Fruit fly (Drosophila melanogaster) whole organism, embryonic: Measurements from ENCODE around the gene Pif1A.

ENCODE experiments used
- CG1024 ChIP-seq: fragments of 200-800 bp; sonication (Bioruptor generic); IDR thresholded peaks from 2 replicates; pipeline ENCODE4 v1.3.6; 2022; ENCODE audit warnings: missing biosample characterization, missing genetic modification characterization
- CG10366 ChIP-seq: fragments of 200-800 bp; sonication (Bioruptor generic); IDR thresholded peaks from 2 replicates; pipeline ENCODE4 v1.3.6; 2022; ENCODE audit warnings: missing biosample characterization, missing genetic modification characterization
- CG10654 ChIP-seq: fragments of 200-800 bp; sonication (Bioruptor generic); optimal IDR thresholded peaks from 2 replicates; lab custom pipeline; 2016; ENCODE audit warnings: missing biosample characterization, missing genetic modification characterization
- CG18011 ChIP-seq: fragments of 200-800 bp; sonication (Bioruptor generic); optimal IDR thresholded peaks from 2 replicates; lab custom pipeline; 2017; ENCODE audit warnings: missing biosample characterization, missing genetic modification characterization, mild to moderate bottlenecking, moderate library complexity, missing genotype
- CG18599 ChIP-seq: fragments of 200-800 bp; sonication (Bioruptor generic); optimal IDR thresholded peaks from 3 replicates; lab custom pipeline; 2017; ENCODE audit warnings: missing biosample characterization, missing genetic modification characterization, mild to moderate bottlenecking, moderate library complexity, missing genetic modification reagents
- CG30403 ChIP-seq: fragments of 200-800 bp; sonication (Bioruptor generic); optimal IDR thresholded peaks from 3 replicates; lab custom pipeline; 2016; ENCODE audit warnings: missing biosample characterization, missing genetic modification characterization
- CG34376 ChIP-seq: fragments of 200-800 bp; sonication (Bioruptor generic); optimal IDR thresholded peaks from 2 replicates; lab custom pipeline; 2018; ENCODE audit warnings: missing biosample characterization, mild to moderate bottlenecking, missing genetic modification characterization
- CG4282 ChIP-seq: fragments of 200-800 bp; sonication (Bioruptor generic); optimal IDR thresholded peaks from 2 replicates; lab custom pipeline; 2016; ENCODE audit warnings: missing biosample characterization, missing genetic modification characterization
- CG4707 ChIP-seq: fragments of 200-800 bp; sonication (Bioruptor generic); optimal IDR thresholded peaks from 2 replicates; lab custom pipeline; 2018; ENCODE audit warnings: missing biosample characterization, mild to moderate bottlenecking, missing genetic modification characterization, moderate library complexity
- CG6683 ChIP-seq: fragments of 200-800 bp; sonication (Bioruptor generic); optimal IDR thresholded peaks from 2 replicates; lab custom pipeline; 2017; ENCODE audit warnings: missing biosample characterization, mild to moderate bottlenecking, missing genetic modification characterization, missing genetic modification reagents
- CG7271 ChIP-seq: fragments of 200-800 bp; sonication (Bioruptor generic); optimal IDR thresholded peaks from 2 replicates; lab custom pipeline; 2018; ENCODE audit warnings: missing biosample characterization, mild to moderate bottlenecking, missing genetic modification characterization, moderate library complexity
- CG7839 ChIP-seq: fragments of 200-800 bp; sonication (Bioruptor generic); optimal IDR thresholded peaks from 3 replicates; lab custom pipeline; 2018; ENCODE audit warnings: missing biosample characterization, mild to moderate bottlenecking, missing genetic modification characterization, moderate library complexity
- CG8290 ChIP-seq, 3 experiments: fragments of 200-800 bp; sonication (Bioruptor generic); optimal IDR thresholded peaks; 2 replicates each; lab custom pipeline; 2016 to 2019; ENCODE audit warnings: missing biosample characterization in 3 of 3, missing genetic modification characterization in 3 of 3, mild to moderate bottlenecking in 2 of 3, moderate library complexity in 1 of 3
- CG9797 ChIP-seq: fragments of 200-800 bp; sonication (Bioruptor generic); optimal IDR thresholded peaks from 3 replicates; lab custom pipeline; 2018; ENCODE audit warnings: missing biosample characterization, mild to moderate bottlenecking, missing genetic modification characterization
- D ChIP-seq, 2 experiments: fragments of 200-800 bp in 1 of 2; fragments of >200 bp in 1 of 2; sonication (Bioruptor generic) in 1 of 2; optimal IDR thresholded peaks; 2 replicates in 1 of 2; 3 replicates in 1 of 2; lab custom pipeline; 2017; ENCODE audit warnings: mild to moderate bottlenecking in 1 of 2, missing biosample characterization in 1 of 2, missing genetic modification characterization in 1 of 2, missing genetic modification reagents in 1 of 2
- Dad ChIP-seq: fragments of 200-800 bp; sonication (Bioruptor generic); optimal IDR thresholded peaks from 3 replicates; lab custom pipeline; 2016; ENCODE audit warnings: missing biosample characterization, missing genetic modification characterization
- Dek ChIP-seq: fragments of 200-800 bp; sonication (Bioruptor generic); optimal IDR thresholded peaks from 3 replicates; lab custom pipeline; 2019; ENCODE audit warnings: missing biosample characterization, mild to moderate bottlenecking, missing genetic modification characterization, moderate library complexity
- HLH54F ChIP-seq: fragments of 200-800 bp; sonication (Bioruptor generic); optimal IDR thresholded peaks from 3 replicates; lab custom pipeline; 2016; ENCODE audit warnings: missing biosample characterization, missing genetic modification characterization
- MTF-1 ChIP-seq: fragments of 200-800 bp; sonication (Bioruptor generic); optimal IDR thresholded peaks from 2 replicates; lab custom pipeline; 2018; ENCODE audit warnings: missing biosample characterization, mild to moderate bottlenecking, missing genetic modification characterization, borderline replicate concordance
- Mad ChIP-seq: fragments of 200-800 bp; sonication (Bioruptor generic); optimal IDR thresholded peaks from 2 replicates; lab custom pipeline; 2016; ENCODE audit warnings: missing biosample characterization, missing genetic modification characterization
- Meics ChIP-seq: fragments of 200-800 bp; sonication (Bioruptor generic); optimal IDR thresholded peaks from 2 replicates; lab custom pipeline; 2017; ENCODE audit warnings: missing biosample characterization, mild to moderate bottlenecking, missing genetic modification characterization
- NC2β ChIP-seq: fragments of 200-800 bp; sonication (Bioruptor generic); optimal IDR thresholded peaks from 2 replicates; lab custom pipeline; 2016; ENCODE audit warnings: missing biosample characterization, missing genetic modification characterization
- Stat92E ChIP-seq, 3 experiments: fragments of >200 bp in 2 of 3; fragments of 200-800 bp in 1 of 3; sonication (Bioruptor generic) in 1 of 3; optimal IDR thresholded peaks; 2 replicates each; lab custom pipeline; 2017 to 2019; ENCODE audit warnings: missing biosample characterization in 3 of 3, missing genetic modification characterization in 3 of 3, mild to moderate bottlenecking in 1 of 3, moderate library complexity in 1 of 3
- Xbp1 ChIP-seq: fragments of 200-800 bp; sonication (Bioruptor generic); optimal IDR thresholded peaks from 3 replicates; lab custom pipeline; 2016; ENCODE audit warnings: missing biosample characterization, mild to moderate bottlenecking, missing genetic modification characterization
- abd-A ChIP-seq: fragments of 200-800 bp; sonication (Bioruptor generic); optimal IDR thresholded peaks from 3 replicates; lab custom pipeline; 2019; ENCODE audit warnings: missing biosample characterization, mild to moderate bottlenecking, missing genetic modification characterization, moderate library complexity
- ac ChIP-seq: fragments of 200-800 bp; sonication (Bioruptor generic); optimal IDR thresholded peaks from 3 replicates; lab custom pipeline; 2017; ENCODE audit warnings: missing biosample characterization, mild to moderate bottlenecking, missing genetic modification characterization
- ap ChIP-seq: fragments of 200-800 bp; sonication (Bioruptor generic); IDR thresholded peaks from 2 replicates; pipeline ENCODE4 v1.3.6; 2022; ENCODE audit warnings: missing biosample characterization, missing genetic modification characterization
- bbx ChIP-seq: fragments of 200-800 bp; sonication (Bioruptor generic); IDR thresholded peaks from 2 replicates; pipeline ENCODE4 v1.3.6; 2022; ENCODE audit warnings: missing biosample characterization, missing genetic modification characterization; ENCODE audit not compliant: partially characterized antibody
- chinmo ChIP-seq: fragments of 200-800 bp; sonication (Bioruptor generic); IDR thresholded peaks from 4 replicates; pipeline ENCODE4 v1.3.6; 2022; ENCODE audit warnings: missing biosample characterization, missing genetic modification characterization; ENCODE audit not compliant: partially characterized antibody
- esg ChIP-seq: fragments of 200-800 bp; sonication (Bioruptor generic); conservative IDR thresholded peaks from 2 replicates; pipeline ENCODE4 v1.3.6; 2022; ENCODE audit warnings: missing biosample characterization, missing genetic modification characterization
- eyg ChIP-seq: fragments of 200-800 bp; sonication (Bioruptor generic); optimal IDR thresholded peaks from 3 replicates; lab custom pipeline; 2016; ENCODE audit warnings: missing biosample characterization, missing genetic modification characterization
- gem ChIP-seq: fragments of 200-800 bp; sonication (Bioruptor generic); optimal IDR thresholded peaks from 2 replicates; lab custom pipeline; 2019; ENCODE audit warnings: missing biosample characterization, mild to moderate bottlenecking, missing genetic modification characterization, moderate library complexity
- insv ChIP-seq, 2 experiments: fragments of 200-800 bp; sonication (Bioruptor generic); optimal IDR thresholded peaks; 3 replicates each; lab custom pipeline; 2016 to 2018; ENCODE audit warnings: missing biosample characterization in 2 of 2, missing genetic modification characterization in 2 of 2
- inv ChIP-seq: fragments of 200-800 bp; sonication (Bioruptor generic); IDR thresholded peaks from 2 replicates; pipeline ENCODE4 v1.3.6; 2022; ENCODE audit warnings: missing biosample characterization, missing genetic modification characterization; ENCODE audit not compliant: partially characterized antibody
- kah ChIP-seq: fragments of 200-800 bp; sonication (Bioruptor generic); optimal IDR thresholded peaks from 2 replicates; lab custom pipeline; 2018; ENCODE audit warnings: missing biosample characterization, mild to moderate bottlenecking, missing genetic modification characterization
- ken ChIP-seq: fragments of 200-800 bp; sonication (Bioruptor generic); IDR thresholded peaks from 3 replicates; pipeline ENCODE4 v1.3.6; 2022; ENCODE audit warnings: missing biosample characterization, missing genetic modification characterization
- lab ChIP-seq: fragments of 200-800 bp; sonication (Bioruptor generic); optimal IDR thresholded peaks from 3 replicates; lab custom pipeline; 2017; ENCODE audit warnings: missing biosample characterization, missing genetic modification characterization, mild to moderate bottlenecking, moderate library complexity, missing genetic modification reagents
- mam ChIP-seq: fragments of 200-800 bp; sonication (Bioruptor generic); optimal IDR thresholded peaks from 3 replicates; lab custom pipeline; 2016; ENCODE audit warnings: missing biosample characterization, missing genetic modification characterization
- mld ChIP-seq: fragments of 200-800 bp; sonication (Bioruptor generic); IDR thresholded peaks from 3 replicates; pipeline ENCODE4 v1.3.6; 2022; ENCODE audit warnings: missing biosample characterization, missing genetic modification characterization; ENCODE audit not compliant: partially characterized antibody
- nerfin-1 ChIP-seq: fragments of 200-800 bp; sonication (Bioruptor generic); optimal IDR thresholded peaks from 3 replicates; lab custom pipeline; 2019; ENCODE audit warnings: missing biosample characterization, mild to moderate bottlenecking, missing genetic modification characterization, moderate library complexity
- odd ChIP-seq: fragments of 200-800 bp; sonication (Bioruptor generic); optimal IDR thresholded peaks from 2 replicates; lab custom pipeline; 2017; ENCODE audit warnings: missing biosample characterization, mild to moderate bottlenecking, missing genetic modification characterization
- pfk ChIP-seq: fragments of 200-800 bp; sonication (Bioruptor generic); optimal IDR thresholded peaks from 2 replicates; lab custom pipeline; 2018; ENCODE audit warnings: missing biosample characterization, mild to moderate bottlenecking, missing genetic modification characterization, moderate library complexity
- prd ChIP-seq, 3 experiments: fragments of >200 bp in 2 of 3; fragments of 200-800 bp in 1 of 3; sonication (Bioruptor generic) in 1 of 3; optimal IDR thresholded peaks in 2 of 3; IDR thresholded peaks in 1 of 3; 2 replicates in 2 of 3; 3 replicates in 1 of 3; pipeline versions ENCODE4 v1.3.6 to Lab custom; 2017 to 2022; ENCODE audit warnings: missing biosample characterization in 1 of 3, missing genetic modification characterization in 1 of 3
- so ChIP-seq: fragments of 200-800 bp; sonication (Bioruptor generic); IDR thresholded peaks from 3 replicates; pipeline ENCODE4 v1.3.6; 2022; ENCODE audit warnings: missing biosample characterization, missing genetic modification characterization
- sug ChIP-seq: fragments of 200-800 bp; optimal IDR thresholded peaks from 2 replicates; lab custom pipeline; 2019; ENCODE audit warnings: missing biosample characterization, mild to moderate bottlenecking, missing genetic modification characterization, moderate library complexity
- tgo ChIP-seq: fragments of 200-800 bp; sonication (Bioruptor generic); IDR thresholded peaks from 3 replicates; pipeline ENCODE4 v1.3.6; 2022; ENCODE audit warnings: missing biosample characterization, missing genetic modification characterization
- zfh1 ChIP-seq: fragments of 200-800 bp; sonication (Bioruptor generic); IDR thresholded peaks from 3 replicates; pipeline ENCODE4 v1.3.6; 2022; ENCODE audit warnings: missing biosample characterization, missing genetic modification characterization

The Pif1A gene

dm6 chr3R:8820428-8820912, 19.5 kb upstream of the Pif1A start, which contains the start of gene aqz (continued):
- TF ChIP-seq Meics, result peak; percentile 33
- peak; percentile 68 for TF ChIP-seq Mad (GFP tag; lab: Kevin White, UChicago)
- TF ChIP-seq ap (GFP tag; lab: Robert Waterston, UW), result no peak
- TF ChIP-seq kah (GFP tag; lab: Kevin White, UChicago), result peak; percentile 68
- peak; percentile 87 for TF ChIP-seq CG9797
- TF ChIP-seq CG30403 (GFP tag; lab: Kevin White, UChicago), result peak; percentile 63
- peak; percentile 38 for TF ChIP-seq gem (tag; lab: Kevin White, UChicago)
- TF ChIP-seq CG34376 (GFP tag; lab: Kevin White, UChicago), result peak; percentile 91
- TF ChIP-seq CG18011 (GFP tag; lab: Kevin White, UChicago), result peak; percentile 30
- no peak for TF ChIP-seq D (optimal IDR thresholded peaks at IDR 0.05; lab: Kevin White, UChicago)
- TF ChIP-seq D (GFP tag; optimal IDR thresholded peaks at IDR 0.05; lab: Kevin White, UChicago), result peak; percentile 4
- peak; percentile 44; the same call in 1 of the 2 replicates for TF ChIP-seq inv (GFP tag; lab: Robert Waterston, UW)
- peak; percentile 79 for TF ChIP-seq ken (GFP tag; lab: Robert Waterston, UW)
- peak in 1 of 2 experiments; percentile 64 for TF ChIP-seq insv (GFP tag; optimal IDR thresholded peaks at IDR 0.05; lab: Kevin White, UChicago)
- peak; percentile 75; the same call in 2 of the 4 replicates for TF ChIP-seq chinmo (GFP tag; lab: Robert Waterston, UW)
- TF ChIP-seq CG18599 (GFP tag; lab: Kevin White, UChicago), result peak; percentile 63
- TF ChIP-seq ac (GFP tag; lab: Kevin White, UChicago), result no peak
- TF ChIP-seq eyg (GFP tag; lab: Kevin White, UChicago), result peak; percentile 56
- no peak for TF ChIP-seq odd (GFP tag; lab: Kevin White, UChicago)
- TF ChIP-seq zfh1, result peak; percentile 72; the same call in 2 of the 3 replicates
- peak; percentile 58 for TF ChIP-seq Xbp1 (GFP tag; lab: Kevin White, UChicago)
- peak; percentile 46 for TF ChIP-seq nerfin-1
- TF ChIP-seq sug (tag; lab: Kevin White, UChicago), result peak; percentile 80
- peak; percentile 35; the same call in 2 of the 3 replicates for TF ChIP-seq tgo (GFP tag; lab: Robert Waterston, UW)
- peak in 1 of 3 experiments; percentile 90 for TF ChIP-seq Stat92E (GFP tag; optimal IDR thresholded peaks at IDR 0.05; lab: Kevin White, UChicago)
- TF ChIP-seq esg, result no peak
- peak; percentile 77 for TF ChIP-seq CG1024 (GFP tag; lab: Robert Waterston, UW)
- peak; percentile 70; the same call in 2 of the 3 replicates for TF ChIP-seq so
- TF ChIP-seq bbx (GFP tag; lab: Robert Waterston, UW), result peak; percentile 66
- no peak for TF ChIP-seq prd (optimal IDR thresholded peaks at IDR 0.05; lab: Kevin White, UChicago)
- TF ChIP-seq prd (GFP tag; IDR thresholded peaks at IDR 0.05; lab: Robert Waterston, UW), result peak; percentile 49
- TF ChIP-seq CG6683 (GFP tag; lab: Kevin White, UChicago), result no peak
- TF ChIP-seq CG10366, result no peak
- peak; percentile 58 for TF ChIP-seq CG7839 (tag; lab: Kevin White, UChicago)
- TF ChIP-seq mld (GFP tag; lab: Robert Waterston, UW), result peak; percentile 69; the same call in 1 of the 3 replicates
- TF ChIP-seq MTF-1, result peak; percentile 87
- peak; percentile 40 for TF ChIP-seq CG7271 (tag; lab: Kevin White, UChicago)
- TF ChIP-seq Dek, result peak; percentile 72
- peak; percentile 64 for TF ChIP-seq mam (GFP tag; lab: Kevin White, UChicago)
- peak; percentile 18 for TF ChIP-seq CG10654
- TF ChIP-seq pfk (GFP tag; lab: Kevin White, UChicago), result peak; percentile 64
- TF ChIP-seq Dad (GFP tag; lab: Kevin White, UChicago), result peak; percentile 67
- TF ChIP-seq CG4707, result peak; percentile 63
- TF ChIP-seq abd-A (tag; lab: Kevin White, UChicago), result no peak
- peak; percentile 72 for TF ChIP-seq HLH54F (GFP tag; lab: Kevin White, UChicago)
- TF ChIP-seq CG4282 (GFP tag; lab: Kevin White, UChicago), result no peak
- no peak for TF ChIP-seq CG8290 (GFP tag; optimal IDR thresholded peaks at IDR 0.05; lab: Kevin White, UChicago)
- peak in 1 of 2 experiments; percentile 89 for TF ChIP-seq CG8290 (tag; optimal IDR thresholded peaks at IDR 0.05; lab: Kevin White, UChicago)
- TF ChIP-seq NC2β (GFP tag; lab: Kevin White, UChicago), result peak; percentile 81
- TF ChIP-seq lab (GFP tag; lab: Kevin White, UChicago), result peak; percentile 80
